Fruit fly (Drosophila melanogaster) S2 (cell line): Measurements from ENCODE around the gene CG31639.

Experiments used
- CG8478 ChIP-seq: fragments of >200 bp; optimal IDR thresholded peaks from 2 replicates; lab custom pipeline; 2018
- CTCF ChIP-seq, 2 experiments: fragments of >200 bp; optimal IDR thresholded peaks; 2 replicates each; lab custom pipeline; 2018

DNA sequence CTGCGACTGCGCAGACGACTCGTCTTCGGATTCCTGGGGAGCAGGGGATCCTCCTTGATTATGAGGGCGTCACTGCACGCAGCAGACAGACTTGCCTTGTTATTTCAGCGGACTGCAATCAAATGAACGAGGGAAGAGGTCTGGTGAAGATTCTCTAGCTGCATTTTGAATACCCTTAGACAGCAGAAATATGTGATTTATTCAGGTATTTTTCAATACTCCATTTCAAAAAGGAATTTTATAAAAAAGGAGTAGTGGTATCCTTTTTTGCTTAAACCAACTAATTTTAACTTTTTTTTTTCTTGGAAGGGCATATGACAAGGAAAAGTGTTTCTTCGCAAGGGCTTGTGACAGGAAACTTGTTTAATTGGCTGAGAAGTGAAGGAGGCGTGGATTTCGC, 10.7 kb upstream of the CG31639 start:
- TF ChIP-seq CG8478 (lab: Kevin White, UChicago), result no peak
- no peak for TF ChIP-seq CTCF (optimal IDR thresholded peaks at IDR 0.05; lab: Kevin White, UChicago)
